Fruit fly (Drosophila melanogaster) whole organism, embryonic: ENCODE measurements around the gene Cyp1.

Experiments used
- B-H2 ChIP-seq: fragments of 200-800 bp; sonication (Bioruptor generic); optimal IDR thresholded peaks from 2 replicates; lab custom pipeline; 2018; ENCODE audit warnings: missing biosample characterization, mild to moderate bottlenecking, missing genetic modification characterization
- BtbVII ChIP-seq: fragments of 200-800 bp; sonication (Bioruptor generic); optimal IDR thresholded peaks from 3 replicates; lab custom pipeline; 2017; ENCODE audit warnings: missing biosample characterization, mild to moderate bottlenecking, missing genetic modification characterization
- CG1024 ChIP-seq: fragments of 200-800 bp; sonication (Bioruptor generic); IDR thresholded peaks from 2 replicates; pipeline ENCODE4 v1.3.6; 2022; ENCODE audit warnings: missing biosample characterization, missing genetic modification characterization
- CG10274 ChIP-seq: fragments of 200-800 bp; sonication (Bioruptor generic); optimal IDR thresholded peaks from 3 replicates; lab custom pipeline; 2017; ENCODE audit warnings: missing biosample characterization, mild to moderate bottlenecking, missing genetic modification characterization
- CG10543 ChIP-seq: fragments of 200-800 bp; sonication (Bioruptor generic); optimal IDR thresholded peaks from 3 replicates; lab custom pipeline; 2017; ENCODE audit warnings: missing biosample characterization, mild to moderate bottlenecking, missing genetic modification characterization, moderate library complexity
- CG11093 ChIP-seq: fragments of 200-800 bp; sonication (Bioruptor generic); IDR thresholded peaks from 3 replicates; pipeline ENCODE4 v1.3.6; 2022; ENCODE audit warnings: missing biosample characterization, missing genetic modification characterization
- CG11504 ChIP-seq: fragments of 200-800 bp; sonication (Bioruptor generic); optimal IDR thresholded peaks from 3 replicates; lab custom pipeline; 2019; ENCODE audit warnings: missing biosample characterization, mild to moderate bottlenecking, missing genetic modification characterization, moderate library complexity
- CG13123 ChIP-seq: fragments of 200-800 bp; sonication (Bioruptor generic); optimal IDR thresholded peaks from 2 replicates; lab custom pipeline; 2016; ENCODE audit warnings: missing biosample characterization, missing genetic modification characterization
- CG14441 ChIP-seq: fragments of 200-800 bp; sonication (Bioruptor generic); IDR thresholded peaks from 2 replicates; pipeline ENCODE4 v1.3.6; 2022; ENCODE audit warnings: missing biosample characterization, missing genetic modification characterization
- CG14965 ChIP-seq: fragments of 200-800 bp; sonication (Bioruptor generic); optimal IDR thresholded peaks from 2 replicates; lab custom pipeline; 2016; ENCODE audit warnings: missing biosample characterization, missing genetic modification characterization, borderline replicate concordance
- CG15073 ChIP-seq: fragments of 200-800 bp; sonication (Bioruptor generic); optimal IDR thresholded peaks from 2 replicates; lab custom pipeline; 2016; ENCODE audit warnings: missing biosample characterization, missing genetic modification characterization
- CG15514 ChIP-seq: fragments of 200-800 bp; sonication (Bioruptor generic); optimal IDR thresholded peaks from 3 replicates; lab custom pipeline; 2017; ENCODE audit warnings: missing biosample characterization, missing genetic modification characterization, mild to moderate bottlenecking, moderate library complexity, missing genetic modification reagents
- CG1832 ChIP-seq: fragments of 200-800 bp; sonication (Bioruptor generic); optimal IDR thresholded peaks from 2 replicates; lab custom pipeline; 2017; ENCODE audit warnings: missing biosample characterization, mild to moderate bottlenecking, missing genetic modification characterization, inconsistent platforms
- CG2712 ChIP-seq: fragments of 200-800 bp; optimal IDR thresholded peaks from 3 replicates; lab custom pipeline; 2019; ENCODE audit warnings: missing biosample characterization, mild to moderate bottlenecking, missing genetic modification characterization, moderate library complexity
- CG31388 ChIP-seq: fragments of 200-800 bp; sonication (Bioruptor generic); optimal IDR thresholded peaks from 2 replicates; lab custom pipeline; 2016; ENCODE audit warnings: missing biosample characterization, missing genetic modification characterization
- CG42726 ChIP-seq: fragments of 200-800 bp; sonication (Bioruptor generic); IDR thresholded peaks from 2 replicates; pipeline ENCODE4 v1.3.6; 2022; ENCODE audit warnings: missing biosample characterization, missing genetic modification characterization; ENCODE audit not compliant: partially characterized antibody
- CG4707 ChIP-seq: fragments of 200-800 bp; sonication (Bioruptor generic); optimal IDR thresholded peaks from 2 replicates; lab custom pipeline; 2018; ENCODE audit warnings: missing biosample characterization, mild to moderate bottlenecking, missing genetic modification characterization, moderate library complexity
- CG4730 ChIP-seq: fragments of 200-800 bp; sonication (Bioruptor generic); IDR thresholded peaks from 2 replicates; pipeline ENCODE4 v1.3.6; 2022; ENCODE audit warnings: missing biosample characterization, missing genetic modification characterization
- CG7928 ChIP-seq: fragments of 200-800 bp; sonication (Bioruptor generic); optimal IDR thresholded peaks from 2 replicates; lab custom pipeline; 2017; ENCODE audit warnings: missing biosample characterization, mild to moderate bottlenecking, missing genetic modification characterization
- CG9437 ChIP-seq: fragments of 200-800 bp; sonication (Bioruptor generic); optimal IDR thresholded peaks from 2 replicates; lab custom pipeline; 2018; ENCODE audit warnings: missing biosample characterization, mild to moderate bottlenecking, missing genetic modification characterization
- CG9817 ChIP-seq: fragments of 200-800 bp; sonication (Bioruptor generic); optimal IDR thresholded peaks from 2 replicates; lab custom pipeline; 2018; ENCODE audit warnings: missing biosample characterization, mild to moderate bottlenecking, missing genetic modification characterization, moderate library complexity
- CG9932 ChIP-seq: fragments of 200-800 bp; sonication (Bioruptor generic); IDR thresholded peaks from 2 replicates; pipeline ENCODE4 v1.3.6; 2022; ENCODE audit warnings: missing biosample characterization, missing genetic modification characterization
- Fer1 ChIP-seq: fragments of 200-800 bp; sonication (Bioruptor generic); optimal IDR thresholded peaks from 2 replicates; lab custom pipeline; 2017; ENCODE audit warnings: missing biosample characterization, mild to moderate bottlenecking, missing genetic modification characterization
- Hmx ChIP-seq: fragments of 200-800 bp; sonication (Bioruptor generic); optimal IDR thresholded peaks from 2 replicates; lab custom pipeline; 2016; ENCODE audit warnings: missing biosample characterization, missing genetic modification characterization
- Hr39 ChIP-seq: fragments of >200 bp; optimal IDR thresholded peaks from 2 replicates; lab custom pipeline; 2017
- Poxn ChIP-seq: fragments of 200-800 bp; sonication (Bioruptor generic); IDR thresholded peaks from 2 replicates; pipeline ENCODE4 v1.3.6; 2022; ENCODE audit warnings: missing biosample characterization, missing genetic modification characterization
- Rx ChIP-seq: fragments of 200-800 bp; sonication (Bioruptor generic); IDR thresholded peaks from 2 replicates; pipeline ENCODE4 v1.3.6; 2022; ENCODE audit warnings: missing biosample characterization, missing genetic modification characterization
- Six4 ChIP-seq: fragments of 200-800 bp; sonication (Bioruptor generic); optimal IDR thresholded peaks from 2 replicates; lab custom pipeline; 2016; ENCODE audit warnings: missing biosample characterization, missing genetic modification characterization
- amos ChIP-seq: fragments of 200-800 bp; sonication (Bioruptor generic); IDR thresholded peaks from 2 replicates; pipeline ENCODE4 v1.3.6; 2022; ENCODE audit warnings: missing biosample characterization, missing genetic modification characterization; ENCODE audit not compliant: partially characterized antibody
- bbx ChIP-seq: fragments of 200-800 bp; sonication (Bioruptor generic); IDR thresholded peaks from 2 replicates; pipeline ENCODE4 v1.3.6; 2022; ENCODE audit warnings: missing biosample characterization, missing genetic modification characterization; ENCODE audit not compliant: partially characterized antibody
- cg ChIP-seq: fragments of 200-800 bp; sonication (Bioruptor generic); optimal IDR thresholded peaks from 3 replicates; lab custom pipeline; 2019; ENCODE audit warnings: missing biosample characterization, mild to moderate bottlenecking, missing genetic modification characterization, moderate library complexity
- danr ChIP-seq: fragments of 200-800 bp; sonication (Bioruptor generic); IDR thresholded peaks from 2 replicates; pipeline ENCODE4 v1.3.6; 2022; ENCODE audit warnings: missing biosample characterization, missing genetic modification characterization
- dysf ChIP-seq: fragments of 200-800 bp; sonication (Bioruptor generic); IDR thresholded peaks from 3 replicates; pipeline ENCODE4 v1.3.6; 2022; ENCODE audit warnings: missing biosample characterization, missing genetic modification characterization
- esg ChIP-seq: fragments of 200-800 bp; sonication (Bioruptor generic); conservative IDR thresholded peaks from 2 replicates; pipeline ENCODE4 v1.3.6; 2022; ENCODE audit warnings: missing biosample characterization, missing genetic modification characterization
- eve ChIP-seq, 2 experiments: fragments of >200 bp; optimal IDR thresholded peaks; 2 replicates each; lab custom pipeline; 2017; ENCODE audit warnings: missing biosample characterization in 2 of 2, missing genetic modification characterization in 2 of 2
- fd102C ChIP-seq: fragments of 200-800 bp; sonication (Bioruptor generic); optimal IDR thresholded peaks from 2 replicates; lab custom pipeline; 2018; ENCODE audit warnings: missing biosample characterization, mild to moderate bottlenecking, missing genetic modification characterization, moderate library complexity
- gsb ChIP-seq: fragments of 200-800 bp; sonication (Bioruptor generic); IDR thresholded peaks from 2 replicates; pipeline ENCODE4 v1.3.6; 2022; ENCODE audit warnings: missing biosample characterization, missing genetic modification characterization
- gsb-n ChIP-seq: fragments of 200-800 bp; sonication (Bioruptor generic); optimal IDR thresholded peaks from 3 replicates; lab custom pipeline; 2018; ENCODE audit warnings: missing biosample characterization, mild to moderate bottlenecking, missing genetic modification characterization
- jing ChIP-seq: fragments of 200-800 bp; sonication (Bioruptor generic); optimal IDR thresholded peaks from 2 replicates; lab custom pipeline; 2018; ENCODE audit warnings: missing biosample characterization, mild to moderate bottlenecking, missing genetic modification characterization
- lab ChIP-seq: fragments of 200-800 bp; sonication (Bioruptor generic); optimal IDR thresholded peaks from 3 replicates; lab custom pipeline; 2017; ENCODE audit warnings: missing biosample characterization, missing genetic modification characterization, mild to moderate bottlenecking, moderate library complexity, missing genetic modification reagents
- otp ChIP-seq: fragments of 200-800 bp; sonication (Bioruptor generic); IDR thresholded peaks from 3 replicates; pipeline ENCODE4, ENCODE4 v1.3.6; 2022; ENCODE audit warnings: missing biosample characterization, missing genetic modification characterization
- pfk ChIP-seq: fragments of 200-800 bp; sonication (Bioruptor generic); optimal IDR thresholded peaks from 2 replicates; lab custom pipeline; 2018; ENCODE audit warnings: missing biosample characterization, mild to moderate bottlenecking, missing genetic modification characterization, moderate library complexity
- schlank ChIP-seq: fragments of 200-800 bp; sonication (Bioruptor generic); optimal IDR thresholded peaks from 2 replicates; lab custom pipeline; 2018; ENCODE audit warnings: missing biosample characterization, mild to moderate bottlenecking, missing genetic modification characterization
- scrt ChIP-seq: fragments of 200-800 bp; sonication (Bioruptor generic); optimal IDR thresholded peaks from 2 replicates; lab custom pipeline; 2018; ENCODE audit warnings: missing biosample characterization, mild to moderate bottlenecking, missing genetic modification characterization, moderate library complexity
- sug ChIP-seq: fragments of 200-800 bp; optimal IDR thresholded peaks from 2 replicates; lab custom pipeline; 2019; ENCODE audit warnings: missing biosample characterization, mild to moderate bottlenecking, missing genetic modification characterization, moderate library complexity
- toy ChIP-seq: fragments of 200-800 bp; sonication (Bioruptor generic); IDR thresholded peaks from 2 replicates; pipeline ENCODE4 v1.3.6; 2022; ENCODE audit warnings: missing biosample characterization, missing genetic modification characterization
- trh ChIP-seq: fragments of 200-800 bp; sonication (Bioruptor generic); optimal IDR thresholded peaks from 2 replicates; lab custom pipeline; 2016; ENCODE audit warnings: missing biosample characterization, missing genetic modification characterization
- z ChIP-seq: fragments of 200-800 bp; sonication (Bioruptor generic); IDR thresholded peaks from 3 replicates; pipeline ENCODE4 v1.3.6; 2022; ENCODE audit warnings: missing biosample characterization, missing genetic modification characterization
- zfh2 ChIP-seq: fragments of 200-800 bp; sonication (Bioruptor generic); optimal IDR thresholded peaks from 2 replicates; lab custom pipeline; 2016; ENCODE audit warnings: missing biosample characterization, missing genetic modification characterization

Gene Cyp1

dm6 chrX:16358670-16359320 lies 38.6 kb upstream of the Cyp1 start, which contains the start of the genes U2af50 and PIG-Q (continued):
- no peak for TF ChIP-seq CG9817 (tag; lab: Kevin White, UChicago)
- TF ChIP-seq Poxn (GFP tag; lab: Robert Waterston, UW), result peak; percentile 68
- peak; percentile 89 for TF ChIP-seq CG10543
- no peak for TF ChIP-seq CG1832 (GFP tag; lab: Kevin White, UChicago)
- peak; percentile 70 for TF ChIP-seq CG10274 (GFP tag; lab: Kevin White, UChicago)
- TF ChIP-seq CG4707 (GFP tag; lab: Kevin White, UChicago), result peak; percentile 71
- TF ChIP-seq jing (GFP tag; lab: Kevin White, UChicago), result no peak
- peak; percentile 67 for TF ChIP-seq zfh2 (GFP tag; lab: Kevin White, UChicago)
- TF ChIP-seq gsb-n (tag; lab: Kevin White, UChicago), result no peak
- TF ChIP-seq CG31388 (GFP tag; lab: Kevin White, UChicago), result peak; percentile 76
- TF ChIP-seq otp, result no peak; the same call in 2 of the 3 replicates
- peak; percentile 91 for TF ChIP-seq sug (tag; lab: Kevin White, UChicago)
- TF ChIP-seq schlank (tag; lab: Kevin White, UChicago), result peak; percentile 71
- TF ChIP-seq CG13123 (GFP tag; lab: Kevin White, UChicago), result peak; percentile 85
- TF ChIP-seq lab (GFP tag; lab: Kevin White, UChicago), result no peak
- TF ChIP-seq B-H2 (GFP tag; lab: Kevin White, UChicago), result peak; percentile 89
- TF ChIP-seq danr, result no peak; the same call in 1 of the 2 replicates
- TF ChIP-seq cg (GFP tag; lab: Kevin White, UChicago), result peak; percentile 77
- peak; percentile 82; the same call in 1 of the 2 replicates for TF ChIP-seq gsb (GFP tag; lab: Robert Waterston, UW)
- TF ChIP-seq CG14441, result peak; percentile 91
- TF ChIP-seq CG7928, result peak; percentile 68
- peak; percentile 90 for TF ChIP-seq esg
- TF ChIP-seq CG11504, result peak; percentile 93
- no peak for TF ChIP-seq CG14965 (GFP tag; lab: Kevin White, UChicago)
- TF ChIP-seq pfk (GFP tag; lab: Kevin White, UChicago), result peak; percentile 97
- peak; percentile 76 for TF ChIP-seq trh (GFP tag; lab: Kevin White, UChicago)
- TF ChIP-seq bbx, result no peak
- TF ChIP-seq z, result no peak
- TF ChIP-seq CG42726 (GFP tag; lab: Robert Waterston, UW), result no peak
- peak; percentile 79; the same call in 1 of the 2 replicates for TF ChIP-seq toy (GFP tag; lab: Robert Waterston, UW)
- TF ChIP-seq CG4730 (GFP tag; lab: Robert Waterston, UW), result no peak; the same call in 1 of the 2 replicates
- TF ChIP-seq CG11093 (GFP tag; lab: Robert Waterston, UW), result no peak; the same call in 2 of the 3 replicates
- TF ChIP-seq dysf, result peak; percentile 93; the same call in 1 of the 3 replicates
- TF ChIP-seq CG1024 (GFP tag; lab: Robert Waterston, UW), result peak; percentile 73; the same call in 1 of the 2 replicates
- peak; percentile 96 for TF ChIP-seq CG2712 (tag; lab: Kevin White, UChicago)
- peak; percentile 64 for TF ChIP-seq fd102C (GFP tag; lab: Kevin White, UChicago)
- peak; percentile 89 for TF ChIP-seq Six4 (GFP tag; lab: Kevin White, UChicago)
- TF ChIP-seq amos (GFP tag; lab: Robert Waterston, UW), result peak; percentile 52; the same call in 1 of the 2 replicates
- no peak for TF ChIP-seq Hr39
- TF ChIP-seq eve (GFP tag; optimal IDR thresholded peaks at IDR 0.05; lab: Kevin White, UChicago), result no peak
- TF ChIP-seq CG9932 (GFP tag; lab: Robert Waterston, UW), result peak; percentile 92
- peak; percentile 91 for TF ChIP-seq Fer1
- peak; percentile 41 for TF ChIP-seq CG15073
- no peak for TF ChIP-seq Hmx (GFP tag; lab: Kevin White, UChicago)
- TF ChIP-seq scrt (GFP tag; lab: Kevin White, UChicago), result peak; percentile 84
- TF ChIP-seq CG9437 (GFP tag; lab: Kevin White, UChicago), result peak; percentile 90
- peak; percentile 90 for TF ChIP-seq BtbVII (GFP tag; lab: Kevin White, UChicago)
- TF ChIP-seq Rx, result no peak; the same call in 1 of the 2 replicates
- TF ChIP-seq CG15514, result peak; percentile 85
